Worm (Caenorhabditis elegans) whole organism, L4/young adult: Measurements from ENCODE around the gene T09F5.20.

Experiments used
- dao-5 ChIP-seq: sonication (generic microtip); optimal IDR thresholded peaks from 2 replicates; lab custom pipeline; 2016; ENCODE audit warnings: missing genotype, missing genetic modification characterization, moderate library complexity, missing compliant biosample characterization
- him-1 ChIP-seq: sonication (generic microtip); optimal IDR thresholded peaks from 2 replicates; lab custom pipeline; 2016; ENCODE audit warnings: missing genotype, missing genetic modification reagents, missing genetic modification characterization, missing compliant biosample characterization

DNA sequence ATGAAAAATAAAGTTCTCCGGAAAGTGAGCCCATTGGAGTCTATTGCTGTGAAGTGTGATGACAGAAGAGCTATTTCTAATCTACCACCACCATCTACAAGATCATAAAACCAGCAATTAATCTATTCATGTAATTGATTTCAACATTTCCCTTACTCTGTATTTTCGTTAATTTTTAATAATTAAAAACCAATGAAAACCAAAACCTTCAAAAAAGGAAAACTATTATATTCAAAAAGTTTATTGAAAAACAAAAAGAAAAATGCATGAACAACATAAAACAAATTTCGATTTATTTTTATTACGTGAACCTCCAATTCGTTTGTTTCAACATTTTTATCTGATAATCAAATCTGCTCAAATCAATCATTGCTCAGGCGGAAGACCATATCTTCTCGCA lies 48.2 kb downstream of the T09F5.20 start, which contains the start of gene C01G10.1:
- TF ChIP-seq him-1, result no peak
- no peak for TF ChIP-seq dao-5
